Fruit fly (Drosophila melanogaster): ENCODE measurements around the gene upd2.

dm6 chrX:18285215-18285614 is 42.1 kb upstream of the upd2 start:
- no peak for TF ChIP-seq CTCF (optimal IDR thresholded peaks at IDR 0.05)
- TF ChIP-seq CG8478 (optimal IDR thresholded peaks at IDR 0.05), result no peak
